Fruit fly (Drosophila melanogaster) S2 (cell line): ENCODE results near the gene CG5835.

ENCODE experiments used
- CG8478 ChIP-seq: fragments of >200 bp; optimal IDR thresholded peaks from 2 replicates; lab custom pipeline; 2018
- CTCF ChIP-seq, 2 experiments: fragments of >200 bp; optimal IDR thresholded peaks; 2 replicates each; lab custom pipeline; 2018

DNA sequence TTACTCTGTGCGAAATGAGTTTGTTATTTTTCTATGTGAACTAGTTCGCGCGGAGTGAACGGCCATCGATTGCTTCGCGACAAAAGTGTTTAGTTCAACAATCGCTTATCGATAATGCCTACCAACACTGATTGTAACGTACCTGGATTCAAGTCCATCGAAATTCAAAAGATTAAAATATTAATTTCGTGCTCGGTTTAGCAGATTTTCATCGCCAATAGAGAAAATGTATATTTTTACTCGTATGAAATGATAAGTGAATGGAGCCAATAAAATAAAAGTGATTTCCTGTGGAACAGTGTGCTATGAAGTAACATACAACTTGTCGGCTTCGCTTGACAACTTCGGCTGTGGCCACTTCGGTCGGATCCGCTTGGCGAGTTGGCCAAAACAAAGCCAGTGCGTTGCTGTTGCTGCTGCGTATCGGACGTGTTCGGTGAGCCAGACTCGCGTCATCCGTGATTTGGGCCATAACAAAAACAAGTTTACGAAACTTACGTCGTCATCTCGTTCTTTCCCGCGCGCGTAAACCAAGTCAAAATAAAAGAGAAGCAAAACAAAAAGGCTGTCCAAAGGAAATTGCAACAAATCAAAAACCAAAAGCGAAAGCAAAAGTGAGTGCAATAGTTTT, 26.9 kb upstream of the CG5835 start, which contains the start of the genes CG5555 and myd:
- TF ChIP-seq CG8478 (lab: Kevin White, UChicago) (no peak), CTCF (optimal IDR thresholded peaks at IDR 0.05; lab: Kevin White, UChicago) (peak in 1 of 2 experiments; percentile 12)
